Worm (Caenorhabditis elegans): ENCODE measurements around the gene asp-6.

asp-6 gene

ce11 chrV:8230056-8230455 is 38.7 kb downstream of the asp-6 start:
- TF ChIP-seq aly-2 (tag; optimal IDR thresholded peaks at IDR 0.05) (no peak), snpc-4 (tag; optimal IDR thresholded peaks at IDR 0.05) (peak; percentile 62), nfya-1 (tag; optimal IDR thresholded peaks at IDR 0.05; ENCODE audit: insufficient read depth) (peak; percentile 25), elt-2 (tag; optimal IDR thresholded peaks at IDR 0.05) (peak; percentile 1), fos-1 (tag; optimal IDR thresholded peaks at IDR 0.05) (no peak)

DNA sequence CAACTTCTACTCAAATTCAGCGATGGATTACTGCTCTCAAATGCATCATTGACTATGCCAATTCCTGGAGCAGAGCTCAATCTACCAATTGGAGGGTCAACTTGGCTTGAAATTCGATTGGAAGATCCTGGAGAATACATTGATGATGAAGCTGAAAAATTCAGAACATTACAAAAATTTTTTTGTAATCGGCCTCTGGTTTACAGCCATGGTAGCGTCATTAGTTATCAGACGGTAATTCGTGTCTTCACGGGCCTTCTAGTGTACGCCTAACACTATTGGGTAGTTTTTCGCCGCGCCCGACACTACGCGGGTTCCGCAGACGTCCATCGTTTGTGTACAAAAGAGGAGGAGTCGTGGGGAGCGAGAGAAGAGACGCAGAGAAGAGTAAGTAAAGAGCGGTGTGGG is 40.0 kb downstream of the asp-6 start:
- TF ChIP-seq pqm-1 (tag; optimal IDR thresholded peaks at IDR 0.05) (peak; percentile 77), nhr-23 (tag; optimal IDR thresholded peaks at IDR 0.05) (peak; percentile 91), nhr-25 (tag; optimal IDR thresholded peaks at IDR 0.05) (peak; percentile 84), snpc-4 (tag; optimal IDR thresholded peaks at IDR 0.05) (peak; percentile 99), elt-2 (tag; optimal IDR thresholded peaks at IDR 0.05) (peak; percentile 70), lin-15B (tag; optimal IDR thresholded peaks at IDR 0.05) (peak; percentile 49), ceh-28 (tag; optimal IDR thresholded peaks at IDR 0.05) (peak; percentile 59), nfya-1 (tag; optimal IDR thresholded peaks at IDR 0.05; ENCODE audit: insufficient read depth) (peak; percentile 82), pha-4 (tag; optimal IDR thresholded peaks at IDR 0.05) (peak; percentile 86), eor-1 (tag; optimal IDR thresholded peaks at IDR 0.05) (no peak), ztf-11 (tag; optimal IDR thresholded peaks at IDR 0.05) (no peak), lsy-12 (tag; optimal IDR thresholded peaks at IDR 0.05) (peak; percentile 58), elt-1 (tag; optimal IDR thresholded peaks at IDR 0.05) (no peak), fos-1 (tag; optimal IDR thresholded peaks at IDR 0.05) (no peak), ceh-16 (tag; optimal IDR thresholded peaks at IDR 0.05) (no peak), elt-3 (tag; optimal IDR thresholded peaks at IDR 0.05) (peak in 1 of 3 experiments; percentile 40), mml-1 (tag; optimal IDR thresholded peaks at IDR 0.05) (no peak), fkh-10 (GFP tag; optimal IDR thresholded peaks at IDR 0.05) (no peak), nhr-77 (tag; optimal IDR thresholded peaks at IDR 0.05) (peak; percentile 45), unc-39 (tag; optimal IDR thresholded peaks at IDR 0.05) (no peak), egl-27 (tag; optimal IDR thresholded peaks at IDR 0.05) (peak; percentile 66), ama-1 (optimal IDR thresholded peaks at IDR 0.05) (peak; percentile 94), ceh-82 (tag; optimal IDR thresholded peaks at IDR 0.05) (peak; percentile 41), R02D3.7 (tag; optimal IDR thresholded peaks at IDR 0.05) (peak; percentile 73), ceh-9 (tag; optimal IDR thresholded peaks at IDR 0.05) (no peak), skn-1 (tag; optimal IDR thresholded peaks at IDR 0.05) (no peak), aly-2 (tag; optimal IDR thresholded peaks at IDR 0.05) (peak; percentile 91), nhr-237 (tag; optimal IDR thresholded peaks at IDR 0.05) (no peak), ztf-4 (tag; optimal IDR thresholded peaks at IDR 0.05) (no peak), zag-1 (tag; optimal IDR thresholded peaks at IDR 0.05) (peak; percentile 3), nhr-28 (tag; optimal IDR thresholded peaks at IDR 0.05) (no peak), tbx-2 (tag; optimal IDR thresholded peaks at IDR 0.05) (peak; percentile 69), daf-12 (tag; optimal IDR thresholded peaks at IDR 0.05) (no peak), nhr-76 (tag; optimal IDR thresholded peaks at IDR 0.05) (no peak), lin-39 (tag; optimal IDR thresholded peaks at IDR 0.05) (peak; percentile 69), nhr-12 (tag; optimal IDR thresholded peaks at IDR 0.05) (no peak), nhr-67 (tag; optimal IDR thresholded peaks at IDR 0.05) (no peak), nhr-11 (tag; optimal IDR thresholded peaks at IDR 0.05) (no peak), fkh-2 (tag; optimal IDR thresholded peaks at IDR 0.05) (no peak), hmg-11 (tag; optimal IDR thresholded peaks at IDR 0.05) (peak; percentile 80), sea-2 (GFP tag; optimal IDR thresholded peaks at IDR 0.05) (no peak), mdl-1 (tag; optimal IDR thresholded peaks at IDR 0.05) (no peak), unc-62 (GFP tag; optimal IDR thresholded peaks at IDR 0.05) (no peak), nhr-43 (tag; optimal IDR thresholded peaks at IDR 0.05; ENCODE audit: poor library complexity, severe bottlenecking) (peak; percentile 81), egl-5 (tag; optimal IDR thresholded peaks at IDR 0.05) (no peak), jun-1 (tag; optimal IDR thresholded peaks at IDR 0.05) (no peak), ZK546.5 (tag; optimal IDR thresholded peaks at IDR 0.05) (no peak)
